In genomic region chrIV:3764012-3764549, ce11 we compare ENCODE assay signal across 4 worm cellular contexts.
TF ChIP-seq lines count a peak whose summit lies in the region.

No protein-coding gene starts in this region.

TF ChIP-seq in whole organism, L1 larva, 84 proteins besides CTCF, POLR2A, EP300 and RAD21:
- TF ChIP-seq ces-1 (GFP tag; optimal IDR thresholded peaks at IDR 0.05; lab: Kevin White, UChicago) = no peak
- no peak for TF ChIP-seq pax-3 (tag; optimal IDR thresholded peaks at IDR 0.05; lab: Kevin White, UChicago)
- TF ChIP-seq tlp-1 (tag; optimal IDR thresholded peaks at IDR 0.05; lab: Kevin White, UChicago) = no peak
- peak; percentile 1 for TF ChIP-seq dsc-1 (tag; optimal IDR thresholded peaks at IDR 0.05; lab: Kevin White, UChicago)
- no peak for TF ChIP-seq lin-39 (tag; optimal IDR thresholded peaks at IDR 0.05; lab: Kevin White, UChicago)
- TF ChIP-seq hpl-2 (GFP tag; optimal IDR thresholded peaks at IDR 0.05; lab: Kevin White, UChicago) = no peak
- TF ChIP-seq nhr-19 (GFP tag; conservative IDR thresholded peaks at IDR 0.05; lab: Robert Waterston, UW) = no peak
- no peak for TF ChIP-seq xbp-1 (tag; optimal IDR thresholded peaks at IDR 0.05; lab: Kevin White, UChicago)
- TF ChIP-seq tbx-2 (tag; optimal IDR thresholded peaks at IDR 0.05; lab: Kevin White, UChicago) = no peak
- no peak for TF ChIP-seq nhr-28 (tag; optimal IDR thresholded peaks at IDR 0.05; lab: Kevin White, UChicago)
- TF ChIP-seq fkh-10 (GFP tag; optimal IDR thresholded peaks at IDR 0.05; lab: Kevin White, UChicago) = no peak
- TF ChIP-seq nhr-77 (tag; optimal IDR thresholded peaks at IDR 0.05; lab: Kevin White, UChicago) = no peak
- no peak for TF ChIP-seq C34B4.2 (tag; optimal IDR thresholded peaks at IDR 0.05; lab: Kevin White, UChicago)
- peak; percentile 54 for TF ChIP-seq ceh-8 (GFP tag; optimal IDR thresholded peaks at IDR 0.05; lab: Kevin White, UChicago)
TF ChIP-seq in whole organism, L1 larva: peak in this region for 2.

TF ChIP-seq in whole organism, early embryonic, 17 proteins besides CTCF, POLR2A, EP300 and RAD21:
- TF ChIP-seq ceh-36 (tag; optimal IDR thresholded peaks at IDR 0.05; lab: Kevin White, UChicago) (peak; percentile 22), hmg-4 (GFP tag; optimal IDR thresholded peaks at IDR 0.05; lab: Kevin White, UChicago) (no peak)

TF ChIP-seq in whole organism, late embryonic, 69 proteins besides CTCF, POLR2A, EP300 and RAD21:
- peak; percentile 43 for TF ChIP-seq ama-1 (optimal IDR thresholded peaks at IDR 0.05; lab: Kevin White, UChicago)
- TF ChIP-seq ref-2 (tag; optimal IDR thresholded peaks at IDR 0.05; lab: Kevin White, UChicago) = peak; percentile 34
- TF ChIP-seq T23F11.4 (GFP tag; optimal IDR thresholded peaks at IDR 0.05; lab: Kevin White, UChicago) = no peak
- TF ChIP-seq ceh-30 (tag; optimal IDR thresholded peaks at IDR 0.05; lab: Kevin White, UChicago) = no peak
- peak; percentile 60 for TF ChIP-seq ceh-22 (tag; optimal IDR thresholded peaks at IDR 0.05; lab: Kevin White, UChicago)
- peak; percentile 39 for TF ChIP-seq unc-42 (tag; optimal IDR thresholded peaks at IDR 0.05; lab: Kevin White, UChicago)
- peak; percentile 69 for TF ChIP-seq tbx-2 (tag; optimal IDR thresholded peaks at IDR 0.05; lab: Kevin White, UChicago)

TF ChIP-seq in whole organism, mixed stage, embryonic, 35 proteins besides CTCF, POLR2A, EP300 and RAD21:
- TF ChIP-seq mep-1 (tag; optimal IDR thresholded peaks at IDR 0.05; lab: Kevin White, UChicago) (no peak), mls-2 (tag; optimal IDR thresholded peaks at IDR 0.05; lab: Kevin White, UChicago) (no peak), zip-8 (tag; optimal IDR thresholded peaks at IDR 0.05; lab: Kevin White, UChicago) (peak; percentile 42), elt-3 (tag; optimal IDR thresholded peaks at IDR 0.05; lab: Kevin White, UChicago) (no peak), ztf-11 (tag; optimal IDR thresholded peaks at IDR 0.05; lab: Kevin White, UChicago) (peak; percentile 3), unc-39 (tag; optimal IDR thresholded peaks at IDR 0.05; lab: Kevin White, UChicago) (no peak), hlh-1 (tag; optimal IDR thresholded peaks at IDR 0.05; lab: Kevin White, UChicago) (no peak), sptf-1 (tag; optimal IDR thresholded peaks at IDR 0.05; lab: Kevin White, UChicago) (no peak), pha-4 (tag; optimal IDR thresholded peaks at IDR 0.05; lab: Kevin White, UChicago) (no peak), unc-62 (GFP tag; optimal IDR thresholded peaks at IDR 0.05; lab: Kevin White, UChicago) (no peak), ceh-43 (GFP tag; optimal IDR thresholded peaks at IDR 0.05; lab: Kevin White, UChicago) (no peak), M03D4.4 (tag; optimal IDR thresholded peaks at IDR 0.05; lab: Kevin White, UChicago) (no peak), nhr-2 (tag; optimal IDR thresholded peaks at IDR 0.05; lab: Kevin White, UChicago) (peak; percentile 88), nhr-12 (tag; optimal IDR thresholded peaks at IDR 0.05; lab: Kevin White, UChicago) (no peak), sem-2 (GFP tag; optimal IDR thresholded peaks at IDR 0.05; lab: Kevin White, UChicago) (no peak), ces-1 (GFP tag; optimal IDR thresholded peaks at IDR 0.05; lab: Kevin White, UChicago) (peak; percentile 71), bed-3 (GFP tag; optimal IDR thresholded peaks at IDR 0.05; lab: Kevin White, UChicago) (no peak), mab-5 (tag; optimal IDR thresholded peaks at IDR 0.05; lab: Kevin White, UChicago) (no peak), flh-1 (GFP tag; optimal IDR thresholded peaks at IDR 0.05; lab: Kevin White, UChicago) (no peak), snpc-4 (tag; optimal IDR thresholded peaks at IDR 0.05; lab: Kevin White, UChicago) (no peak)

Comparison
In these comparisons a context has a peak if more than half of its experiments do, and no peak if none do; other contexts are left out.
1. Of the 10 proteins assayed by ChIP-seq in both whole organism, L1 larva and whole organism, late embryonic: peak only in whole organism, L1 larva: none; only in whole organism, late embryonic: ama-1 and tbx-2; in both: none; in neither: 8.